Worm (Caenorhabditis elegans): ENCODE results near the gene T22B7.4.

DNA sequence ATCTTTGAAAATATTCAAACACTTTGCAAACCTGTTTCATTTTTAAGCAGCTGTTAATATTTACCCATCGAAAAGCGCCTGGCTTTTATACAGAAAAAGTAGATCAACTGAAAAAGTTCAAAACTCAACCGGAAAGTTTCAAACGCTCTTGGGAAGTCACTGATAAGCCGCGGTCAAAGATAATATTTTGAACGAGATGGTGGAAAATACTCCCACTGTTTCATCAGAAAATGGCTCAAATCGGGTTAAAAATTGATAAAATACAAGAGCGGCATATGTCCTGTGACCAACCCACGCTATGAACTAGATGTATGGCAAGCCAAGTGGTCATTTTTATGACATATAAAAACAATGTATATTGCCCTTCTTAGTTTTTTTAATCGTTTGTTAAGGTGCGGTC, 42.0 kb downstream of the T22B7.4 start, which contains the start of gene sulp-2:
- TF ChIP-seq nhr-11 (tag; optimal IDR thresholded peaks at IDR 0.05) (no peak), lin-15B (tag; optimal IDR thresholded peaks at IDR 0.05) (no peak), F49E8.2 (tag; optimal IDR thresholded peaks at IDR 0.05; ENCODE audit: borderline replicate concordance) (no peak), pha-4 (GFP tag; IDR thresholded peaks at IDR 0.05) (no peak), pha-4 (tag; optimal IDR thresholded peaks at IDR 0.05) (no peak), mep-1 (tag; optimal IDR thresholded peaks at IDR 0.05) (no peak), skn-1 (tag; optimal IDR thresholded peaks at IDR 0.05) (no peak), unc-62 (GFP tag; optimal IDR thresholded peaks at IDR 0.05 in 1 of 2) (peak in 1 of 2 experiments; percentile 85), unc-62 (tag; optimal IDR thresholded peaks at IDR 0.05) (no peak)

All from whole organism, L4 larva.